Worm (Caenorhabditis elegans) whole organism, mixed stage, embryonic: ENCODE results near the gene srh-116.

Experiments
- bed-3 ChIP-seq: fragments of 200-800 bp; sonication (Bioruptor generic); optimal IDR thresholded peaks from 3 replicates; lab custom pipeline; 2018; ENCODE audit warnings: mild to moderate bottlenecking, missing genetic modification characterization, moderate library complexity, missing compliant biosample characterization
- ces-1 ChIP-seq: fragments of 150-350 bp; optimal IDR thresholded peaks from 2 replicates; lab custom pipeline; 2014; ENCODE audit warnings: missing biosample characterization, missing genetic modification reagents, missing genetic modification characterization
- hlh-1 ChIP-seq: fragments of 150-350 bp; optimal IDR thresholded peaks from 2 replicates; lab custom pipeline; 2014; ENCODE audit warnings: missing biosample characterization, missing genetic modification reagents, missing genetic modification characterization
- lin-13 ChIP-seq: fragments of 150-350 bp; optimal IDR thresholded peaks from 2 replicates; lab custom pipeline; 2014; ENCODE audit warnings: missing biosample characterization, missing genetic modification characterization
- mab-5 ChIP-seq: fragments of 150-350 bp; optimal IDR thresholded peaks from 2 replicates; lab custom pipeline; 2014; ENCODE audit warnings: missing biosample characterization, missing genetic modification characterization
- nhr-76 ChIP-seq: sonication (generic microtip); optimal IDR thresholded peaks from 2 replicates; lab custom pipeline; 2017; ENCODE audit warnings: missing biosample characterization, missing genetic modification characterization

- TF ChIP-seq lin-13 (tag; lab: Kevin White, UChicago): no peak
- no peak for TF ChIP-seq mab-5 (tag; lab: Kevin White, UChicago)
- no peak for TF ChIP-seq bed-3 (GFP tag; lab: Kevin White, UChicago)
- TF ChIP-seq ces-1 (GFP tag; lab: Kevin White, UChicago): no peak
- no peak for TF ChIP-seq hlh-1
- TF ChIP-seq nhr-76 (tag; lab: Kevin White, UChicago): no peak
Measured at ce11 chrV:17238799-17239198, 16.1 kb downstream of the srh-116 start, which contains the start of gene T19C9.8.
